Fruit fly (Drosophila melanogaster) S2 (cell line): Measurements from ENCODE around the gene dsd.
A peak's percentile ranks its signal among the peaks of the same experiment; 100 is the strongest.

Source experiments
- CG8478 ChIP-seq: fragments of >200 bp; optimal IDR thresholded peaks from 2 replicates; lab custom pipeline; 2018
- CTCF ChIP-seq, 2 experiments: fragments of >200 bp; optimal IDR thresholded peaks; 2 replicates each; lab custom pipeline; 2018

The dsd gene

dm6 chr3R:27609118-27610042 lies 2.2 kb upstream of the dsd start:
- TF ChIP-seq CG8478 (lab: Kevin White, UChicago) = no peak
- TF ChIP-seq CTCF (optimal IDR thresholded peaks at IDR 0.05; lab: Kevin White, UChicago) = no peak

- no peak for TF ChIP-seq CG8478 (lab: Kevin White, UChicago)
- TF ChIP-seq CTCF (optimal IDR thresholded peaks at IDR 0.05; lab: Kevin White, UChicago) = no peak
These were observed 1.3 kb upstream of the dsd start for dm6 chr3R:27608536-27608935.

dm6 chr3R:27608000-27608399 lies 804 bp upstream of the dsd start:
- TF ChIP-seq CTCF (optimal IDR thresholded peaks at IDR 0.05; lab: Kevin White, UChicago) (no peak), CG8478 (lab: Kevin White, UChicago) (no peak)

- TF ChIP-seq CTCF (optimal IDR thresholded peaks at IDR 0.05; lab: Kevin White, UChicago) (no peak), CG8478 (lab: Kevin White, UChicago) (no peak)
These were observed 1.5 kb downstream of the dsd start for dm6 chr3R:27605534-27606250.

dm6 chr3R:27604636-27605443 lies 2.4 kb downstream of the dsd start:
- no peak for TF ChIP-seq CTCF (optimal IDR thresholded peaks at IDR 0.05; lab: Kevin White, UChicago)
- TF ChIP-seq CG8478 (lab: Kevin White, UChicago) = no peak

- TF ChIP-seq CG8478 (lab: Kevin White, UChicago) = no peak
- TF ChIP-seq CTCF (optimal IDR thresholded peaks at IDR 0.05; lab: Kevin White, UChicago) = no peak
These were observed 3.5 kb downstream of the dsd start for dm6 chr3R:27603671-27604070.

- no peak for TF ChIP-seq CG8478 (lab: Kevin White, UChicago)
- TF ChIP-seq CTCF (optimal IDR thresholded peaks at IDR 0.05; lab: Kevin White, UChicago) = no peak
These were observed 9.9 kb downstream of the dsd start for dm6 chr3R:27597258-27597657.

- TF ChIP-seq CG8478 (lab: Kevin White, UChicago) = no peak
- TF ChIP-seq CTCF (optimal IDR thresholded peaks at IDR 0.05; lab: Kevin White, UChicago) = no peak
These were observed 11.2 kb downstream of the dsd start, which contains the start of gene CG5639 for dm6 chr3R:27595979-27596378. Gene CG5639 (minus strand): TSS chr3R:27596130.

- TF ChIP-seq CTCF (optimal IDR thresholded peaks at IDR 0.05; lab: Kevin White, UChicago) = no peak
- no peak for TF ChIP-seq CG8478 (lab: Kevin White, UChicago)
These were observed 13.5 kb downstream of the dsd start for dm6 chr3R:27593580-27594187.

- TF ChIP-seq CTCF (optimal IDR thresholded peaks at IDR 0.05; lab: Kevin White, UChicago) (no peak), CG8478 (lab: Kevin White, UChicago) (no peak)
These were observed 14.0 kb downstream of the dsd start for dm6 chr3R:27593174-27593573.

- TF ChIP-seq CTCF (optimal IDR thresholded peaks at IDR 0.05; lab: Kevin White, UChicago) (no peak), CG8478 (lab: Kevin White, UChicago) (no peak)
These were observed 24.5 kb downstream of the dsd start, which contains the start of gene pins for dm6 chr3R:27582634-27583181. Gene pins (plus strand): TSS chr3R:27582840.

dm6 chr3R:27581890-27582487 lies 25.2 kb downstream of the dsd start, which contains the start of gene wdb:
Gene wdb (minus strand): TSS chr3R:27582241.
- no peak for TF ChIP-seq CG8478 (lab: Kevin White, UChicago)
- no peak for TF ChIP-seq CTCF (optimal IDR thresholded peaks at IDR 0.05; lab: Kevin White, UChicago)

- TF ChIP-seq CTCF (optimal IDR thresholded peaks at IDR 0.05; lab: Kevin White, UChicago) = peak; percentile 45 to 62
- no peak for TF ChIP-seq CG8478 (lab: Kevin White, UChicago)
These were observed 25.8 kb downstream of the dsd start for dm6 chr3R:27581263-27581868.
